Fruit fly (Drosophila melanogaster) whole organism, embryonic: Measurements from ENCODE around the gene dome.

Experiments used
- Atf6 ChIP-seq: fragments of 200-800 bp; sonication (Bioruptor generic); IDR thresholded peaks from 2 replicates; pipeline ENCODE4 v1.3.6; 2022; ENCODE audit warnings: missing biosample characterization, missing genetic modification characterization
- B-H2 ChIP-seq: fragments of 200-800 bp; sonication (Bioruptor generic); optimal IDR thresholded peaks from 2 replicates; lab custom pipeline; 2018; ENCODE audit warnings: missing biosample characterization, mild to moderate bottlenecking, missing genetic modification characterization
- Bteb2 ChIP-seq: fragments of 200-800 bp; sonication (Bioruptor generic); optimal IDR thresholded peaks from 2 replicates; lab custom pipeline; 2016; ENCODE audit warnings: missing biosample characterization, missing genetic modification characterization
- CG11560 ChIP-seq: fragments of 200-800 bp; sonication (Bioruptor generic); IDR thresholded peaks from 3 replicates; pipeline ENCODE4 v1.3.6; 2022; ENCODE audit warnings: missing biosample characterization, missing genetic modification characterization
- CG12942 ChIP-seq: fragments of 200-800 bp; sonication (Bioruptor generic); optimal IDR thresholded peaks from 3 replicates; lab custom pipeline; 2016; ENCODE audit warnings: missing biosample characterization, missing genetic modification characterization
- CG14050 ChIP-seq: fragments of 200-800 bp; sonication (Bioruptor generic); IDR thresholded peaks from 3 replicates; pipeline ENCODE4 v1.3.6; 2022; ENCODE audit warnings: missing biosample characterization, missing genetic modification characterization
- CG1529 ChIP-seq: fragments of 200-800 bp; sonication (Bioruptor generic); optimal IDR thresholded peaks from 3 replicates; lab custom pipeline; 2018; ENCODE audit warnings: missing biosample characterization, missing genetic modification characterization
- CG15696 ChIP-seq: fragments of 200-800 bp; sonication (Bioruptor generic); optimal IDR thresholded peaks from 2 replicates; lab custom pipeline; 2019; ENCODE audit warnings: missing biosample characterization, mild to moderate bottlenecking, missing genetic modification characterization, moderate library complexity
- CG17385 ChIP-seq: fragments of 200-800 bp; sonication (Bioruptor generic); optimal IDR thresholded peaks from 3 replicates; lab custom pipeline; 2018; ENCODE audit warnings: missing biosample characterization, mild to moderate bottlenecking, missing genetic modification characterization
- CG18599 ChIP-seq: fragments of 200-800 bp; sonication (Bioruptor generic); optimal IDR thresholded peaks from 3 replicates; lab custom pipeline; 2017; ENCODE audit warnings: missing biosample characterization, missing genetic modification characterization, mild to moderate bottlenecking, moderate library complexity, missing genetic modification reagents
- CG18764 ChIP-seq: fragments of 200-800 bp; sonication (Bioruptor generic); optimal IDR thresholded peaks from 3 replicates; lab custom pipeline; 2016; ENCODE audit warnings: missing biosample characterization, missing genetic modification characterization
- CG2678 ChIP-seq: fragments of 200-800 bp; sonication (Bioruptor generic); optimal IDR thresholded peaks from 3 replicates; lab custom pipeline; 2019; ENCODE audit warnings: missing biosample characterization, mild to moderate bottlenecking, missing genetic modification characterization, moderate library complexity
- CG30020 ChIP-seq: fragments of 200-800 bp; optimal IDR thresholded peaks from 2 replicates; lab custom pipeline; 2019; ENCODE audit warnings: missing biosample characterization, mild to moderate bottlenecking, missing genetic modification characterization, moderate library complexity
- CG30403 ChIP-seq: fragments of 200-800 bp; sonication (Bioruptor generic); optimal IDR thresholded peaks from 3 replicates; lab custom pipeline; 2016; ENCODE audit warnings: missing biosample characterization, missing genetic modification characterization
- CG31365 ChIP-seq: fragments of 200-800 bp; sonication (Bioruptor generic); optimal IDR thresholded peaks from 2 replicates; lab custom pipeline; 2018; ENCODE audit warnings: missing biosample characterization, mild to moderate bottlenecking, missing genetic modification characterization
- CG31388 ChIP-seq: fragments of 200-800 bp; sonication (Bioruptor generic); optimal IDR thresholded peaks from 2 replicates; lab custom pipeline; 2016; ENCODE audit warnings: missing biosample characterization, missing genetic modification characterization
- CG3163 ChIP-seq: fragments of 200-800 bp; sonication (Bioruptor generic); optimal IDR thresholded peaks from 3 replicates; lab custom pipeline; 2016; ENCODE audit warnings: missing biosample characterization, missing genetic modification characterization
- CG33557 ChIP-seq: fragments of 200-800 bp; sonication (Bioruptor generic); optimal IDR thresholded peaks from 2 replicates; lab custom pipeline; 2019; ENCODE audit warnings: missing biosample characterization, mild to moderate bottlenecking, missing genetic modification characterization, moderate library complexity
- CG3847 ChIP-seq: fragments of 200-800 bp; sonication (Bioruptor generic); IDR thresholded peaks from 2 replicates; pipeline ENCODE4 v1.3.6; 2022; ENCODE audit warnings: missing biosample characterization, missing genetic modification characterization
- CG43689 ChIP-seq: fragments of 200-800 bp; sonication (Bioruptor generic); IDR thresholded peaks from 2 replicates; pipeline ENCODE4 v1.3.6; 2022; ENCODE audit warnings: missing biosample characterization, missing genetic modification characterization
- CG6654 ChIP-seq: fragments of 200-800 bp; sonication (Bioruptor generic); optimal IDR thresholded peaks from 2 replicates; lab custom pipeline; 2017; ENCODE audit warnings: missing biosample characterization, mild to moderate bottlenecking, missing genetic modification characterization
- CG7556 ChIP-seq: fragments of 200-800 bp; sonication (Bioruptor generic); optimal IDR thresholded peaks from 2 replicates; lab custom pipeline; 2017; ENCODE audit warnings: missing biosample characterization, mild to moderate bottlenecking, missing genetic modification characterization
- CG7786 ChIP-seq: fragments of 200-800 bp; sonication (Bioruptor generic); optimal IDR thresholded peaks from 2 replicates; lab custom pipeline; 2016; ENCODE audit warnings: missing biosample characterization, missing genetic modification characterization
- CG7963 ChIP-seq: fragments of 200-800 bp; sonication (Bioruptor generic); IDR thresholded peaks from 3 replicates; pipeline ENCODE4 v1.3.6; 2022; ENCODE audit warnings: missing biosample characterization, missing genetic modification characterization; ENCODE audit not compliant: partially characterized antibody
- CG8478 ChIP-seq: fragments of >200 bp; optimal IDR thresholded peaks from 2 replicates; lab custom pipeline; 2018
- CG9437 ChIP-seq: fragments of 200-800 bp; sonication (Bioruptor generic); optimal IDR thresholded peaks from 2 replicates; lab custom pipeline; 2018; ENCODE audit warnings: missing biosample characterization, mild to moderate bottlenecking, missing genetic modification characterization
- CG9876 ChIP-seq: fragments of 200-800 bp; sonication (Bioruptor generic); optimal IDR thresholded peaks from 2 replicates; lab custom pipeline; 2016; ENCODE audit warnings: missing biosample characterization, missing genetic modification characterization
- Camta ChIP-seq: fragments of 200-800 bp; sonication (Bioruptor generic); optimal IDR thresholded peaks from 2 replicates; lab custom pipeline; 2016; ENCODE audit warnings: missing biosample characterization, missing genetic modification characterization
- CrebB ChIP-seq: fragments of 200-800 bp; sonication (Bioruptor generic); optimal IDR thresholded peaks from 3 replicates; lab custom pipeline; 2018; ENCODE audit warnings: missing biosample characterization, mild to moderate bottlenecking, missing genetic modification characterization
- Hey ChIP-seq: fragments of 200-800 bp; sonication (Bioruptor generic); optimal IDR thresholded peaks from 3 replicates; lab custom pipeline; 2018; ENCODE audit warnings: missing biosample characterization, mild to moderate bottlenecking, missing genetic modification characterization
- HmgZ ChIP-seq: fragments of 200-800 bp; sonication (Bioruptor generic); optimal IDR thresholded peaks from 2 replicates; lab custom pipeline; 2018; ENCODE audit warnings: missing biosample characterization, mild to moderate bottlenecking, missing genetic modification characterization
- NK7.1 ChIP-seq: fragments of 200-800 bp; sonication (Bioruptor generic); optimal IDR thresholded peaks from 3 replicates; lab custom pipeline; 2016; ENCODE audit warnings: missing biosample characterization, missing genetic modification characterization
- Nf-YC ChIP-seq: fragments of 200-800 bp; optimal IDR thresholded peaks from 3 replicates; lab custom pipeline; 2019; ENCODE audit warnings: missing biosample characterization, mild to moderate bottlenecking, missing genetic modification characterization, moderate library complexity
- Oaz ChIP-seq: fragments of 200-800 bp; sonication (Bioruptor generic); IDR thresholded peaks from 2 replicates; pipeline ENCODE4 v1.3.6; 2022; ENCODE audit warnings: missing biosample characterization, missing genetic modification characterization
- Rx ChIP-seq: fragments of 200-800 bp; sonication (Bioruptor generic); IDR thresholded peaks from 2 replicates; pipeline ENCODE4 v1.3.6; 2022; ENCODE audit warnings: missing biosample characterization, missing genetic modification characterization
- Spps ChIP-seq: fragments of 200-800 bp; sonication (Bioruptor generic); optimal IDR thresholded peaks from 2 replicates; lab custom pipeline; 2018; ENCODE audit warnings: missing biosample characterization, mild to moderate bottlenecking, missing genetic modification characterization
- TFAM ChIP-seq: fragments of 200-800 bp; sonication (Bioruptor generic); optimal IDR thresholded peaks from 2 replicates; lab custom pipeline; 2017; ENCODE audit warnings: missing biosample characterization, missing genetic modification characterization, inconsistent platforms
- YL-1 ChIP-seq: fragments of 200-800 bp; sonication (Bioruptor generic); optimal IDR thresholded peaks from 3 replicates; lab custom pipeline; 2017; ENCODE audit warnings: missing biosample characterization, mild to moderate bottlenecking, missing genetic modification characterization
- al ChIP-seq: fragments of 200-800 bp; sonication (Bioruptor generic); IDR thresholded peaks from 2 replicates; pipeline ENCODE4 v1.3.6; 2022; ENCODE audit warnings: missing biosample characterization, missing genetic modification characterization
- crc ChIP-seq: fragments of 200-800 bp; sonication (Bioruptor generic); optimal IDR thresholded peaks from 2 replicates; lab custom pipeline; 2016; ENCODE audit warnings: missing biosample characterization, missing genetic modification characterization
- crol ChIP-seq: fragments of 200-800 bp; sonication (Bioruptor generic); IDR thresholded peaks from 2 replicates; pipeline ENCODE4 v1.3.6; 2022; ENCODE audit warnings: missing biosample characterization, missing genetic modification characterization
- crp ChIP-seq, 2 experiments: fragments of 200-800 bp; sonication (Bioruptor generic); optimal IDR thresholded peaks; 2 replicates in 1 of 2; 3 replicates in 1 of 2; lab custom pipeline; 2017; ENCODE audit warnings: missing biosample characterization in 2 of 2, missing genetic modification characterization in 2 of 2, mild to moderate bottlenecking in 1 of 2, moderate library complexity in 1 of 2
- dimm ChIP-seq: fragments of 200-800 bp; sonication (Bioruptor generic); IDR thresholded peaks from 2 replicates; pipeline ENCODE4 v1.3.6; 2022; ENCODE audit warnings: missing biosample characterization, missing genetic modification characterization
- fd102C ChIP-seq: fragments of 200-800 bp; sonication (Bioruptor generic); optimal IDR thresholded peaks from 2 replicates; lab custom pipeline; 2018; ENCODE audit warnings: missing biosample characterization, mild to moderate bottlenecking, missing genetic modification characterization, moderate library complexity
- grau ChIP-seq: fragments of 200-800 bp; optimal IDR thresholded peaks from 3 replicates; lab custom pipeline; 2019; ENCODE audit warnings: missing biosample characterization, mild to moderate bottlenecking, missing genetic modification characterization, moderate library complexity
- her ChIP-seq: fragments of 200-800 bp; sonication (Bioruptor generic); optimal IDR thresholded peaks from 2 replicates; lab custom pipeline; 2016; ENCODE audit warnings: missing biosample characterization, missing genetic modification characterization
- lmd ChIP-seq: fragments of 200-800 bp; sonication (Bioruptor generic); IDR thresholded peaks from 2 replicates; pipeline ENCODE4 v1.3.6; 2022; ENCODE audit warnings: missing biosample characterization, missing genetic modification characterization
- sug ChIP-seq: fragments of 200-800 bp; optimal IDR thresholded peaks from 2 replicates; lab custom pipeline; 2019; ENCODE audit warnings: missing biosample characterization, mild to moderate bottlenecking, missing genetic modification characterization, moderate library complexity
- wor ChIP-seq: fragments of 200-800 bp; sonication (Bioruptor generic); IDR thresholded peaks from 2 replicates; pipeline ENCODE4 v1.3.6; 2022; ENCODE audit warnings: missing biosample characterization, missing genetic modification characterization
- zen ChIP-seq: fragments of 200-800 bp; sonication (Bioruptor generic); optimal IDR thresholded peaks from 3 replicates; lab custom pipeline; 2018; ENCODE audit warnings: missing biosample characterization, mild to moderate bottlenecking, missing genetic modification characterization, moderate library complexity

The dome gene

DNA sequence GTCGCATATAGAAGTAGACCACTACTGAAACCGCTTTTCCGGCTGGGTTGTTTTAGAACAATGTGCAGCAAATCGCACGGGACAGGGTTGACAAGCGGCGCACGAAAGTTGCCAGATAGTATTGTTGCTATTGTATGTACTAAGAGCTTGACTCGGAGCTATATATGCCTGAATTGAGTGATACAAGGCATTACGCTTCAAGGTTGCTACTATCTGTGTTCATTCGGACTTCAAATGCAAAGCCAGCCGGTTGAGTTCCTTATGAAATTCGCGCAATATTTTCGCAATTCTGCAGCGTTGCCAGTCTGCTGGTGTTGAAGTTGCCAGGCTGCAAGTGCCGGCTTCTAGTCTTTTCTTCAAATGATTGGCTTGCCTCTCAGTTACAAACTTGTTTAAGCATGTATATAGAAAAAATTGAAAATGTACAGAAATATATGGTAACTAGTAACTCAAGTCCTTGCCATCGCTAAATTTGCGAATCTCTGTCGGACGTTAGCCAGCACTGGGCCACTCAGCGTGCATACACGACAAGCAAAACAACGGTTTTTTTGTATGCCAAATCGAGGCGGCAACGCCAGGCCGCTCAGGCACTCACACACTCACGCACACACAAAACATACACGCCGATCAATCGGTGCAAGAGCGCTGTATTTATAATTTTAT, 31.4 kb downstream of the dome start, which contains the start of the genes Ranbp21 and Elys (continued):
- TF ChIP-seq her (GFP tag; lab: Kevin White, UChicago) (peak; percentile 14), Atf6 (GFP tag; lab: Robert Waterston, UW) (no peak), dimm (0 out of 2 replicates have a peak, but pooled peaks have one; percentile 32), CG18599 (GFP tag; lab: Kevin White, UChicago) (no peak), CG15696 (tag; lab: Kevin White, UChicago) (no peak), CG8478 (lab: Kevin White, UChicago) (no peak), CG33557 (peak; percentile 7), Oaz (GFP tag; lab: Robert Waterston, UW) (no peak), Spps (no peak), CG31365 (tag; lab: Kevin White, UChicago) (no peak), CG3847 (GFP tag; lab: Robert Waterston, UW) (peak; percentile 78), CG30020 (tag; lab: Kevin White, UChicago) (peak; percentile 27), crc (GFP tag; lab: Kevin White, UChicago) (peak; percentile 37), crp (GFP tag; optimal IDR thresholded peaks at IDR 0.05; lab: Kevin White, UChicago) (peak in 1 of 2 experiments; percentile 38), al (peak; percentile 49; the same call in 1 of the 2 replicates), CG1529 (GFP tag; lab: Kevin White, UChicago) (no peak), YL-1 (peak; percentile 64), CG12942 (peak; percentile 45), CrebB (tag; lab: Kevin White, UChicago) (no peak), HmgZ (peak; percentile 28), wor (0 out of 2 replicates have a peak, but pooled peaks have one; percentile 39), CG9876 (GFP tag; lab: Kevin White, UChicago) (peak; percentile 19), CG30403 (peak; percentile 71), CG11560 (tag; lab: Robert Waterston, UW) (peak; percentile 37; the same call in 1 of the 3 replicates), CG31388 (GFP tag; lab: Kevin White, UChicago) (no peak), TFAM (no peak), CG6654 (GFP tag; lab: Kevin White, UChicago) (peak; percentile 7), CG7556 (GFP tag; lab: Kevin White, UChicago) (peak; percentile 34), Bteb2 (GFP tag; lab: Kevin White, UChicago) (peak; percentile 30), CG2678 (tag; lab: Kevin White, UChicago) (no peak), CG7963 (GFP tag; lab: Robert Waterston, UW) (no peak), NK7.1 (peak; percentile 36), lmd (GFP tag; lab: Robert Waterston, UW) (peak; percentile 61), Nf-YC (no peak), sug (tag; lab: Kevin White, UChicago) (no peak), Hey (tag; lab: Kevin White, UChicago) (no peak), Rx (peak; percentile 57), B-H2 (no peak), CG7786 (GFP tag; lab: Kevin White, UChicago) (peak; percentile 56), CG3163 (GFP tag; lab: Kevin White, UChicago) (peak; percentile 21), CG9437 (no peak), CG18764 (GFP tag; lab: Kevin White, UChicago) (no peak), grau (peak; percentile 40), fd102C (no peak), crol (GFP tag; lab: Robert Waterston, UW) (no peak), CG14050 (GFP tag; lab: Robert Waterston, UW) (no peak), Camta (GFP tag; lab: Kevin White, UChicago) (peak; percentile 23), CG17385 (GFP tag; lab: Kevin White, UChicago) (no peak), zen (no peak), CG43689 (GFP tag; lab: Robert Waterston, UW) (no peak; the same call in 1 of the 2 replicates)
